Worm (Caenorhabditis elegans) whole organism, L4 larva: ENCODE results near the gene Y50E8A.5.

Experiments used
- dmd-8 ChIP-seq: fragments of 200-800 bp; sonication (Bioruptor generic); IDR thresholded peaks from 2 replicates; pipeline ENCODE4 v1.3.6; 2022; ENCODE audit warnings: missing genetic modification characterization, missing compliant biosample characterization
- mep-1 ChIP-seq: fragments of 150-350 bp; sonication (generic microtip); optimal IDR thresholded peaks from 3 replicates; lab custom pipeline; 2014; ENCODE audit warnings: missing biosample characterization, missing genetic modification characterization
- pha-4 ChIP-seq, 2 experiments: fragments of 150-350 bp in 1 of 2; fragments of 200-800 bp in 1 of 2; sonication (Bioruptor generic) in 1 of 2; IDR thresholded peaks in 1 of 2; optimal IDR thresholded peaks in 1 of 2; 2 replicates each; pipeline versions ENCODE4 v1.3.6 to Lab custom; 2014 to 2022; ENCODE audit warnings: missing genetic modification characterization in 2 of 2, missing genetic modification reagents in 2 of 2, missing biosample characterization in 1 of 2, missing compliant biosample characterization in 1 of 2
- snpc-4 ChIP-seq: fragments of 150-350 bp; optimal IDR thresholded peaks from 2 replicates; lab custom pipeline; 2014; ENCODE audit warnings: missing biosample characterization, missing genetic modification characterization
- zag-1 ChIP-seq: fragments of 150-350 bp; optimal IDR thresholded peaks from 2 replicates; lab custom pipeline; 2014; ENCODE audit warnings: missing biosample characterization, missing genetic modification characterization

Y50E8A.5 gene

ce11 chrV:14685435-14686058 lies 51.2 kb downstream of the Y50E8A.5 start, which contains the start of gene C47E8.4 (continued):
- peak; percentile 4 for TF ChIP-seq zag-1 (tag; lab: Kevin White, UChicago)
- peak; percentile 28 for TF ChIP-seq snpc-4 (tag; lab: Kevin White, UChicago)
- TF ChIP-seq dmd-8, result no peak
- TF ChIP-seq pha-4 (GFP tag; IDR thresholded peaks at IDR 0.05; lab: Robert Waterston, UW), result peak; percentile 94
- peak; percentile 90 for TF ChIP-seq pha-4 (tag; optimal IDR thresholded peaks at IDR 0.05; lab: Kevin White, UChicago)
- peak; percentile 98 for TF ChIP-seq mep-1 (tag; lab: Kevin White, UChicago)
